Fruit fly (Drosophila melanogaster): Measurements from ENCODE around the gene Eip78C.

The Eip78C gene

DNA sequence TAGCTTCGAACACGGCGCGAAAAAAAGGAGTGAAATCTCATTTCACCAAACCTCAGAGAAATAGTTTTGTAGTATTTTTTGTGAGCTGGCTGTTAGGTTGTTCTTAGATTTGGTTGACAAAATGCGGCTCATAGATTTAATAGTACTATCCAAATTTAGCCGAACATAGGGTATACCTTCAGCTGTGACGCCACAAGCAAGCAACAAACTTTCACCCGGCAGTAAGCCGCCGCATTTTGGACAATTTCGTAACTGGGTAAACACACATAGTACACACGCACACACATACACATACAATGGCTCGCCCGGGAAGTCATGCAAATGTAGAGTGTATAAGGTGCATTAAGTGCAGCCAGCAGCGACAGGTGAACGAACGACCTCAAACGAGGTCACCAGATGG is 32.8 kb downstream of the Eip78C start (continued):
- TF ChIP-seq yki (optimal IDR thresholded peaks at IDR 0.05), result no peak
- no peak for TF ChIP-seq cas (GFP tag; IDR thresholded peaks at IDR 0.05)
- TF ChIP-seq CG8478 (optimal IDR thresholded peaks at IDR 0.05), result no peak
- no peak for TF ChIP-seq Jarid2 (GFP tag; optimal IDR thresholded peaks at IDR 0.05)
- no peak for TF ChIP-seq CG10654 (GFP tag; optimal IDR thresholded peaks at IDR 0.05)
- peak; percentile 43 for TF ChIP-seq CG17359 (tag; optimal IDR thresholded peaks at IDR 0.05)
- TF ChIP-seq CG10267 (tag; optimal IDR thresholded peaks at IDR 0.05), result no peak
- TF ChIP-seq CG6791 (GFP tag; IDR thresholded peaks at IDR 0.05; ENCODE audit: partially characterized antibody), result no peak
- no peak for TF ChIP-seq CG4820 (GFP tag; optimal IDR thresholded peaks at IDR 0.05)
- TF ChIP-seq bab2 (GFP tag; optimal IDR thresholded peaks at IDR 0.05), result no peak
- no peak for TF ChIP-seq Mrtf (GFP tag; IDR thresholded peaks at IDR 0.05)
- peak; percentile 37 for TF ChIP-seq fd64A (GFP tag; optimal IDR thresholded peaks at IDR 0.05)
- no peak for TF ChIP-seq jigr1 (GFP tag; IDR thresholded peaks at IDR 0.05)
- TF ChIP-seq jing (GFP tag; optimal IDR thresholded peaks at IDR 0.05), result no peak
- TF ChIP-seq CG3995 (GFP tag; optimal IDR thresholded peaks at IDR 0.05), result no peak
- TF ChIP-seq CG12299 (tag; optimal IDR thresholded peaks at IDR 0.05), result no peak
- no peak for TF ChIP-seq HLH54F (GFP tag; optimal IDR thresholded peaks at IDR 0.05)
- no peak for TF ChIP-seq CG13775 (GFP tag; optimal IDR thresholded peaks at IDR 0.05)
- no peak for TF ChIP-seq z (GFP tag; IDR thresholded peaks at IDR 0.05)
- TF ChIP-seq trh (GFP tag; optimal IDR thresholded peaks at IDR 0.05), result no peak
- no peak for TF ChIP-seq CG11456 (GFP tag; IDR thresholded peaks at IDR 0.05)
- no peak for TF ChIP-seq caup (GFP tag; optimal IDR thresholded peaks at IDR 0.05; ENCODE audit: severe bottlenecking)
- TF ChIP-seq CG7745 (tag; optimal IDR thresholded peaks at IDR 0.05), result no peak
- TF ChIP-seq CG13123 (GFP tag; optimal IDR thresholded peaks at IDR 0.05), result no peak
- no peak for TF ChIP-seq stwl (tag; optimal IDR thresholded peaks at IDR 0.05)
- no peak for TF ChIP-seq Dip3 (GFP tag; optimal IDR thresholded peaks at IDR 0.05)
- no peak for TF ChIP-seq dan (GFP tag; IDR thresholded peaks at IDR 0.05)
- no peak for TF ChIP-seq Ets65A (GFP tag)
- TF ChIP-seq Asciz (GFP tag; optimal IDR thresholded peaks at IDR 0.05), result peak; percentile 40
- no peak for TF ChIP-seq CG31365 (tag; optimal IDR thresholded peaks at IDR 0.05)
- TF ChIP-seq Chrac-16 (GFP tag; optimal IDR thresholded peaks at IDR 0.05), result no peak
- TF ChIP-seq abd-A (tag; optimal IDR thresholded peaks at IDR 0.05), result no peak
- 0 out of 2 replicates have a peak, but pooled peaks have one; percentile 14 for TF ChIP-seq CG31441 (GFP tag; IDR thresholded peaks at IDR 0.05)
- no peak for TF ChIP-seq CG14965 (GFP tag; optimal IDR thresholded peaks at IDR 0.05; ENCODE audit: borderline replicate concordance)
- TF ChIP-seq CG8281 (tag; optimal IDR thresholded peaks at IDR 0.05), result no peak
- TF ChIP-seq CG12769 (tag; optimal IDR thresholded peaks at IDR 0.05), result no peak
- TF ChIP-seq ase (GFP tag; IDR thresholded peaks at IDR 0.05), result no peak
- no peak for TF ChIP-seq br (optimal IDR thresholded peaks at IDR 0.05)
- TF ChIP-seq wdn (GFP tag; IDR thresholded peaks at IDR 0.05), result no peak
- TF ChIP-seq CG2120 (GFP tag; optimal IDR thresholded peaks at IDR 0.05), result no peak
- TF ChIP-seq CG3281 (GFP tag; optimal IDR thresholded peaks at IDR 0.05), result no peak
- no peak for TF ChIP-seq CG9215 (GFP tag; IDR thresholded peaks at IDR 0.05)
- TF ChIP-seq otp (GFP tag; IDR thresholded peaks at IDR 0.05), result no peak
- peak; percentile 21 for TF ChIP-seq CG4707 (GFP tag; optimal IDR thresholded peaks at IDR 0.05)
- no peak for TF ChIP-seq HmgZ (tag; optimal IDR thresholded peaks at IDR 0.05)
- TF ChIP-seq CHES-1-like (GFP tag; optimal IDR thresholded peaks at IDR 0.05), result no peak
- TF ChIP-seq CG9876 (GFP tag; optimal IDR thresholded peaks at IDR 0.05), result no peak
- no peak for TF ChIP-seq hbn (GFP tag; IDR thresholded peaks at IDR 0.05; ENCODE audit: partially characterized antibody)
- TF ChIP-seq Lhr (GFP tag; optimal IDR thresholded peaks at IDR 0.05), result no peak
- TF ChIP-seq CG7786 (GFP tag; optimal IDR thresholded peaks at IDR 0.05), result no peak
- TF ChIP-seq bigmax (GFP tag; optimal IDR thresholded peaks at IDR 0.05), result no peak
- no peak for TF ChIP-seq CG10462 (GFP tag; optimal IDR thresholded peaks at IDR 0.05)
- peak; percentile 34; the same call in 2 of the 3 replicates for TF ChIP-seq ci (GFP tag; IDR thresholded peaks at IDR 0.05)

Measured in whole organism, embryonic.